Fruit fly (Drosophila melanogaster) whole organism, larva: Measurements from ENCODE around the gene CG5846.

Experiments
- noc ChIP-seq: fragments of 200-800 bp; sonication (Bioruptor generic); optimal IDR thresholded peaks from 3 replicates; lab custom pipeline; 2019; ENCODE audit warnings: missing biosample characterization, mild to moderate bottlenecking, missing genetic modification characterization, moderate library complexity

The CG5846 gene

DNA sequence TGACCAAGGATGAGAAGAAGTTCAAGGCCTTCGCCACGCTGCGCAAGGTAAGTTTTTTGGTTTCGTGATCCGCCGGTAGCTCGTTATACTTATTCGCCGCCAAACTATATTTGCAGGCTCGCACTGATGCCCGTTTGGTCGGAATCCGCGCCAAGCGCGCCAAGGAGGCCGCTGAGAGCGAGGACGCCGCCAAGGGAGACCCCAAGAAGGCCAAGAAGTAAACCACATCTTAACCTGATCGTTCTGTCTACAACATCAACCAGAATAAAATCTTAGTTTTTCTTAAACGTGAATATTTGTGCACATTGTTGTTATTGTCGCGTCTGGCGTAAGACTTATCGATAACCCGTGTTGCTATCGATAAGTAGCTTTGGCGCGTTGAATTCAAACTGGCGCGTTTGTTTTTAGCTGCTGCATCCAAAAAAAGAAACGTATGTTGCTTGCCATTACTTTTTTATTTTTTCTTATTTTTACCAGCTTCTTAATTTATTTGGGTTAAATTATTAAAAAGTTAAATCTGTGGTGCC, 11.2 kb upstream of the CG5846 start:
- TF ChIP-seq noc (tag; lab: Kevin White, UChicago) = no peak

DNA sequence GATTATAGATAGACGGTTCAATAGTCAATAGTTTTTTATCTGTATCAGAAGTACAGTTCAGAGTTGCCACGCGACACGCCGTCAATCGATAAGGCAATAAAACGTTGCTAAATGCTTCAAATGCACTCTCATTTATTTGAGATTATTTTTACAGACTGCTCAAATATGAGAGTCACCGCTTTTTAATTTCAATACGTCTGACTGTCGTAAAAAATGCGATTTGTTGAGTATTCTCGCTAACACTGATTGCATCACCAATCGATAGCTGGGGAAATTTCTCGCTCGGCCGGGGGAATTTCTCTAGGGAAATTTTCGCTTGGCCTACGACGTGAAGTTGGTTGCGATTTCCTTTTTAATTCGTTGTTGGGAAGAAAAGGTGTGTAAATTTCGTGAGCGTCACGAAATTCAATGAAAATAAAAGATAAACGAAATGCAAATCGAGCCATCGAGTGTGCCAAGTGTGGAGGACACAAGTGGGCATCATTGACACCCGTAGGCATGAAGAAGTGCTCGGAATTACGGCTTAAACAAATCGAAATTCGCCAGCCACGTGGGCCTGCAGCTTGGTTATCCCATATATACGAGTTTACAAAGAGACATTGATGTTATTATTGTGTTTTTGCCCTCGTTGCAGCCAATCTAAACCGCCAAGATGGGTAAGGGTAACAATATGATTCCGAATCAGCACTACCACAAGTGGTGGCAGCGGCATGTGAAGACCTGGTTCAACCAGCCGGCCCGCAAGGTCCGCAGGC, 10.1 kb upstream of the CG5846 start, which contains the start of the genes Dref and RpL13:
Gene Dref, minus strand, starts transcription at position 247 of the 755 bp plus-strand sequence.
Gene RpL13, plus strand, starts transcription at position 331 of the 755 bp plus-strand sequence.
- TF ChIP-seq noc (tag; lab: Kevin White, UChicago) = peak; percentile 87

DNA sequence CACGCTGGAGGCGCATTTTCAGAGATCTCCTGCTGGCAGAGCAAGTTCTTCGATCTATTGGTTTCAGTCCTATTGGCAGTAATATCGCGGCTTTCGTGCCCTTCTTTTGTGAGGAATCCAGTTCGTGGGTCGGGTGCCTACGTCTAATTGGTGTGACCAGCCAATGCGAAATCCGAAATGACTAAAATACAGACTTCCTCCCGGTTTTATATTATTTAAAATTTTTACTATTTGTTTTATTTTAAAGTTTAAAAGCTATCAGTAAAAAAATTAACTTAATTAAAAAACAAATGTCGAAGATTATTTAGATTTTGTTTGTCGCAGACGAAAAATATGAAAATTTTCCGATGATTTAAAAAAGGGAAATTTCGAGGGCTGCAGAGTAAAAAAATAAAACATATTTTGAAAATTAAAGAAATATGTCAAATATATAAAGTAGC, 6.6 kb upstream of the CG5846 start, which contains the start of gene CG5850:
Gene CG5850, minus strand, starts transcription at position 347 of the 440 bp plus-strand sequence.
- TF ChIP-seq noc (tag; lab: Kevin White, UChicago) = no peak

DNA sequence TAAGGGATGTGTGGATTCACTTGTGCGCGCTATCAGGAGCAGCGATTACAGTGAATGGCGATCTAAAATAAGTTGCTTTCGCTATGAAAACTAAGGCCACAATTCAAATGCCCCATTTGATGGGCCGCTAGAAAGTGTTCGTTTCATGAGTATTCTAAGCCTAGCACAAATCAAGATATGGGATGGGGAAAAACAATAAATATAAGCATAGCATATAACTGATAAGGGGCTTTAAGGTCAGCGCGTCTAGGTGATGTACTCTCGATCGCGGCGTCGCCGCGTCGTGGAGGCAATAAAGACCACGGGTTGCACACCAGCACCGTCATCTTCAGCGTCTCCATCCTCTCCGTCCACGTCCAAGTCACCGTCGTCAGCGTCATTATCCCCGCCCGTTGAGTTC, 3.7 kb upstream of the CG5846 start:
- no peak for TF ChIP-seq noc (tag; lab: Kevin White, UChicago)

DNA sequence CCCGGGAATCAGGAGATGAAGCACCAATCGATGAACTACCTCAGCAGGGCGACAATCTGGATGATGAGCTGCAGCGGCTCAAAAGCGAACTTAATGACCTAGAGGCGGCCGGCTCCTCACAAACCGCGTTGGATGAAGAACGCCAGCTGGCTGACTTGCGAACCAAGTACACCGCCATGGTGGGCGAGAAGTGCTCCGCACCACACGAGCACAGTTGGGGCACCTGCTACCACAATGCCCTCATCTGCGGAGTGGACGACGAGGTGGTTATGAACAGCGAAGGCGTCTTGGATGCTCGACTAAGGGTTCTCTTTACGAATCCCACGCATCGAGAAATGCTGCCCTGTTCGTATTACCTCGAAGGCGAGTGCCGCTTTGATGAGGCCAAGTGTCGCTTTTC, 2.3 kb downstream of the CG5846 start:
- TF ChIP-seq noc (tag; lab: Kevin White, UChicago) = no peak

DNA sequence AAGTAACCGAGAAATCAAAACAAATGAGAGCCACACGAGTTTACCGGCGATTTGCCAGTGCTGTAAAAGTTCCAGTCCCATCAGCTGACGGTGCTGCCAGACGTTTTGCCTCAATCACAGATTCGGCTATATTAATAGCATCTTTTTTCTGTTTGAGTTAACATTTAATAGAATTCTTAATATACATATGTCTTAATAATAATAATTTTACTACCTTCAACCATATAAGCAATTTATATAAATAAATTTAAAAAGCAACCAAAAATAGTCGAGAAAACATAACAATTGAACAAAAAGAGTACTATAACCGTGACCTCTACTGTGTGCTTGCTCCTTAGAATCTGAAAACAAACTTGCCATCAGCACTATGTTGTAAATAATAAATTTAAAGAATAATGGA, 2.9 kb downstream of the CG5846 start, which contains the start of the genes CG13126 and CG4709:
Gene CG13126, minus strand, starts transcription at position 63 of the 400 bp plus-strand sequence.
Gene CG4709, plus strand, starts transcription at position 207 of the 400 bp plus-strand sequence.
- TF ChIP-seq noc (tag; lab: Kevin White, UChicago) = peak; percentile 95

DNA sequence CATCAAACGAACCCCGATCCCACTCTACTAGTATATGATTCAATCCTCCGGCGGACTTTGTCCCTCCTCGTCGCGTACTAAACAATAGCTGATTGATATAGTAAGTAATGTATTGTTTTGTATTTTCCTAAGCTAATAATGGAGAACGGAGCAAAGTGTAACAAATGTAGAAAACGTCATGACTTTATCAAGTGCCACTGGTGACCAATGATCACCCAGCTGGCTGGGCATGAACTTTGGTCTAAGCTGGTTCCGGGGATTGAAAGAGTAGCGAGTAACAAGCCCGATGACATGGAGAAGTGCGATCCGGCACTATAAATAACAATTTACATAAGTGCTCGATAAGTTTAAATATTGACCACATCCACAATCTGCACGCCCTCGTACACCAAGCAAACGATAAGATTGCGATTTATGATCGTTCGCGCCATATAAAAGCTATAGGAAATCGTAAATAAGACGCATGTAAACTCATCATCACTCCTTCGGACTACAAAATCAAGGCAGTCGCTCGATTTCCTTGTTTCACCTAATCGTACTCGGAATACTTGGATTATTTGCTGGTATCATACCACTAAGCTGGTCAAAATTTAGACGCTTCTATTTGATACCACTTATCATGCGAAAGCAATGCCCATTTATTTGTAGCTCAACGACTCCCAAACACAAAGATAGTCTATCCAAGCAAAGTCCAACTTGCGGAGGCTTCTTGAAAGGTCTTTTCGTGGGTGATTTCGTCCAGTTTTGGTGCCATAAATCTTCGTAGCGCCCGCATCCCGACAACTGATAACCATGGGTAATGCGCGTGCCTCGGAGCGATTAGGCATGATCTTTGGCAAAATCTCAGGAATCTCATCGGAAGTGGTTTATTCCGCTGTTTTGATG, 7.6 kb downstream of the CG5846 start:
- TF ChIP-seq noc (tag; lab: Kevin White, UChicago) = peak; percentile 80

DNA sequence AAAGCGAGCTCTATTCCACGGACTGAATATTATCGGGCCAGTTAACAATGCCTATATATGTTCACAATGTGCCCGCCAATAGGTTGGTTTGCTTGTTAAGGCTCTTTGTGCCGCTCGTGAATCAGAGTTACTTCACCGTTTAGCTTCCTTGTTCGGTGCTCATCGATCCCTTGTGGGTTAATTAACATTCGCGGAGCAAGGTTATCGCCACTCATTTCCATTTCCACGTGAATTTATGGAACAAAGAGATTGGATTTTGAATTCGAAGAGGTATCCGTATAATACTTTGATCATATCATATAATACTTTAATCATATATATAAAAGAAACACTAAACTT, 8.5 kb downstream of the CG5846 start:
- TF ChIP-seq noc (tag; lab: Kevin White, UChicago) = no peak

DNA sequence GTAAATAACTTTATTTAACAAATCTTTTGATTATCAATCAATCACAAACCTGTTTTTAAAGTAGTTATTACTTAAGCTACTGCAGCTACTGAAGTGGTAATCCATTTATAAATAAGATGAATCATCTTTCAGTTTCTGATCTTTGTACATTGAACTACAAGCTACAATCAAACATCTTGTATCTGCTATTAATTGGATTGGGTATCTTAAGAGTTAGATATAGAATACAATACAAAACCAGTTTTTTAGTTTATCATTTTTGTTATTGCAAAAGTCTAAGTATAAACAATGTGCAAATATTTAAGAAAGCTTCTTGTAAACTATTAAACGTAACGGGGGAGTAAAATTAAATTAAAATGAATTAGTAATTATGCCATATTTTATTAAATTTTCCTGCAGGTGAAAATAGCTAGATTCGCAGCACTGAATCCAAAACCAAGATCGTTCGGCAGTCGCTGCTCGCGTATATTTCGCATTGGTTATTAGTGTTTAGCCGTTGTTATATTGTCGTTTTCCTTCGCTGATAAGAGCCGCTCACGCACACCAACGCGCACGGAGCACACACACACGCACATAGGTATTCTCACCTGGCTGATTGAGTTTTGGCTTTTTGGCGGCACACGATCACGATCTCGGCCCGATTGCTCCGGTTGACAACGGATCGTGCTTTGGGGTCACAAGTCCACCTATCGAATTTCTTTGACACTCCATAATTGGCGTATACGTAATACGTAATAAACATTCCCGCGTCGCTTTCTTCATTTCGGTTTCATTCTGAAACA, 9.1 kb downstream of the CG5846 start:
- TF ChIP-seq noc (tag; lab: Kevin White, UChicago) = peak; percentile 28

DNA sequence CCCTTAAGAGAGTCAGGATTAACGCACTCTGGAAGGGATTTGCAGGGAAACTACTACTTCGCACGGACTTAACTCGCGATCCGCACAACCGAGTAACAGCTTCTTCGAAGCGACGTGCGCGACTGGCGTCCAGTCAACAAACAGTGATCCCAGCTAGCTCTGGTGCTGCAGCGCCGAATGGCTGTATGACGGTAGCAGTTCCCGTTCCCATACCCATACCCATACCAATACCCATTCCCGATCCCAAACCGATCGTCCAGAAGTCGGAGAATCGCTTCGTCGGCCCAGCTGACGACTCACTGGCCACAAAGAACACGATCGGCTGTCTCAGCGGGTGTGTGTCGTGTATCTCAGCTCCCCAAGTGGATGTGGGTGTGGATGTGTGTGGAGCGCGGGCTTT, 9.8 kb downstream of the CG5846 start, which contains the start of gene CG5853:
Gene CG5853, minus strand, starts transcription at position 384 of the 400 bp plus-strand sequence.
- peak; percentile 56 for TF ChIP-seq noc (tag; lab: Kevin White, UChicago)

DNA sequence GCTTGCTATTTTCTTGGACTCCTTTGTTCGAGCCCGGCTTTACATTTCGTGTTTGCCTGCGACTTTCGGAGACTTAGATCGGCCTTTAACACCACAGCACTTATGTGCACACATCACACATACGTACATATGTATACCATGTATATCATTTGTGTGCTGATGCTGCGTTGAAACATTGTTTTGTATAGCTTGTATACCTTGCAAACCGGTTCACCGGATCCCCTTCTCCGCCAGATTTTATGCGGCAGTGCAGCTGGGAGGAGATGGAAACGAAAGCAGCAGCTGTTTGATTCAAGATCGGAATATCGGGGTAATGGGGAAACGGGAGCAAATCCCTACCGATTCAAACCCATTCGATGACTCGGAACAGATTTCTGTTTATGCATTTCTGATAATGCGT, 11.0 kb downstream of the CG5846 start:
- TF ChIP-seq noc (tag; lab: Kevin White, UChicago) = no peak

DNA sequence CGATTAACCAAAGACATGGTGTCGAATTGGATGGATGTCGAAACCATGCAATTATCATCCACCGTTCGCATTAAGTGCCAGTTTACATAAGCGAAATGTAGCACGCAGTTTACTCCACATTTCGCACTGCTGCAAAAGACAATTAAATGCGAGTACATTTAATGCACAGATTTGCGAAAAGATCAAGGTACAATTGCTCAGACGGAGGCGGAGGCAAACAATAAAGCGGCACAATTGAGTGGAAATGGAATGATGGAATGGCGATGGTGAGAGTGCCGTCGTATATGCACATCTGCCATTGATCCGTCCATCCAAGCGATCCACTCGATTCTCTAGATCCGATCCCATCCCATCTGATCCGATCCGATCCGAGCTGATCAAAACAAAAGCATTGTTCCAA, 12.0 kb downstream of the CG5846 start:
- TF ChIP-seq noc (tag; lab: Kevin White, UChicago) = no peak

DNA sequence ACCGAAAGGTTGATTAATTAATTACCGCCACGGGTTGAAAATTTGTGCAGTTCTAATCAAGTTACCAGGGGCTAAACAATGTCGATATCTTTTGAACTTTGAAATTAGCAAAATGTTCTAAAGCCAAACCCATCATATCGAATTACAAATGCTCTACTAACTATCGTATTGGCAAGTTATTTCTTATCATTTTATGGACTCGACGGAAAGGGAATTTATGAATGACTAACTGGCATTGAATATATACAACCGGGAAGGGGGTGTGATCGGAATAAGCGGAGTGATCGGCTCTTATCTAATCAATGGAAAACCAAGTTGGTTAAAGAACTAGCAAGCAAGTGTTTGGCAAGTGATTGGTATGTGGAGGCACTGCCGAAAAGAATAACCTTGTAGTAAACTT, 13.5 kb downstream of the CG5846 start:
- peak; percentile 61 for TF ChIP-seq noc (tag; lab: Kevin White, UChicago)

DNA sequence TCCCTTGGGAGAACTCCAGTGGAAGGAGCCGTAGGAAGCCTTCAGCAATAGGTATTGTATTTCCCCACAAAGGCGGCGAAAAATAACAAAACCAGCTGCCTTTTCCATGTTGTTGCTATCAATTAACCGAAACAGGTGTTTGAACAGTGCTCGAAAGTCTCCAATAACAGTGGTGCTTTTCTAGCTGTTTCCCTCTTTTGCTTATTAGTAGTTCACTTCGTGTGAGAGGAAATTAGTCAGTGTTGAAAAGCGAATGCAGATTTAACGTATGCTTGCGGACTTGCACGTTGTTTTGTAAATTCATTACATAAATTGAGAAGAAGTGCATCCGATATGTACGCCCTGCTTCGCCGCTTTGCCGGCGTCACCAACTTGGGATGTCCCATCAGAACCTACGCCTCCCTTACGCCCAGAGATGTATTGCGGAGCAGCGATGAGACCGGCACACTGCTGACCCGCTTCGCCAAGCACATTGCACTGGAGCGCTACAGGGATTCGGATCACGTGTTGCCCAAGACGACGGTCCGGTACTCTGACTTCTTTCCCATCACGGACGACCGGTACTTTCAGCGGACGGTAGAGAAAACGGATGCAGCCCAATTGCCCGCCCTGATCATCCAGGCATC, 18.3 kb downstream of the CG5846 start, which contains the start of the genes Datp and CG4619:
Gene Datp, minus strand, starts transcription at position 160 of the 626 bp plus-strand sequence.
Gene CG4619, plus strand, starts transcription at position 233 of the 626 bp plus-strand sequence.
- peak; percentile 43 for TF ChIP-seq noc (tag; lab: Kevin White, UChicago)
